Worm (Caenorhabditis elegans): ENCODE data around the gene cdd-2.

- TF ChIP-seq elt-2 (tag; optimal IDR thresholded peaks at IDR 0.05) (no peak), ama-1 (optimal IDR thresholded peaks at IDR 0.05) (no peak), ceh-45 (GFP tag; IDR thresholded peaks at IDR 0.05) (no peak), pqm-1 (tag; optimal IDR thresholded peaks at IDR 0.05) (no peak), nfya-1 (tag; optimal IDR thresholded peaks at IDR 0.05) (peak; percentile 30), dmd-4 (tag; optimal IDR thresholded peaks at IDR 0.05; ENCODE audit: borderline replicate concordance) (no peak), gmeb-2 (tag; optimal IDR thresholded peaks at IDR 0.05) (no peak), fkh-10 (GFP tag; optimal IDR thresholded peaks at IDR 0.05) (no peak)
Measured at ce11 chrIV:7585273-7585882, 37.7 kb upstream of the cdd-2 start.
